Worm (Caenorhabditis elegans): Measurements from ENCODE around the gene srh-32.

Gene srh-32

ce11 chrV:17664367-17664766 lies 36.6 kb upstream of the srh-32 start:
- TF ChIP-seq vab-7 (GFP tag; IDR thresholded peaks at IDR 0.05) (0 out of 2 replicates have a peak, but pooled peaks have one; percentile 29), aha-1 (tag) (peak; percentile 3), Y48G9A.11 (GFP tag; IDR thresholded peaks at IDR 0.05) (0 out of 2 replicates have a peak, but pooled peaks have one; percentile 39), set-16 (GFP tag; IDR thresholded peaks at IDR 0.05) (peak; percentile 69), zag-1 (tag; optimal IDR thresholded peaks at IDR 0.05) (no peak)

ce11 chrV:17665906-17666305 lies 35.1 kb upstream of the srh-32 start, which contains the start of gene F59A1.11:
Gene F59A1.11 (minus strand): TSS chrV:17666006.
- no peak for TF ChIP-seq F49E8.2 (tag; optimal IDR thresholded peaks at IDR 0.05; ENCODE audit: borderline replicate concordance)
- TF ChIP-seq set-16 (GFP tag; IDR thresholded peaks at IDR 0.05) = no peak
- TF ChIP-seq F37D6.2 (tag; optimal IDR thresholded peaks at IDR 0.05) = no peak
- TF ChIP-seq nhr-48 (tag; optimal IDR thresholded peaks at IDR 0.05) = no peak
- no peak for TF ChIP-seq nhr-11 (tag; optimal IDR thresholded peaks at IDR 0.05)

- TF ChIP-seq madf-5 (GFP tag; IDR thresholded peaks at IDR 0.05) = no peak
- no peak for TF ChIP-seq egl-27 (tag; optimal IDR thresholded peaks at IDR 0.05)
These were observed 33.3 kb upstream of the srh-32 start, which contains the start of gene F59A1.12 for ce11 chrV:17667676-17668075. Gene F59A1.12 (minus strand): TSS chrV:17667776.

- TF ChIP-seq ceh-62 (tag; optimal IDR thresholded peaks at IDR 0.05) (no peak), ZK546.5 (tag; optimal IDR thresholded peaks at IDR 0.05) (no peak), lin-39 (tag; optimal IDR thresholded peaks at IDR 0.05) (no peak), madf-5 (GFP tag; IDR thresholded peaks at IDR 0.05) (no peak), nhr-76 (tag; optimal IDR thresholded peaks at IDR 0.05) (no peak), nhr-11 (tag; optimal IDR thresholded peaks at IDR 0.05) (no peak), T20F7.1 (GFP tag; optimal IDR thresholded peaks at IDR 0.05) (no peak), ZK337.2 (GFP tag; IDR thresholded peaks at IDR 0.05) (no peak), zag-1 (tag; optimal IDR thresholded peaks at IDR 0.05) (no peak), F26F4.8 (GFP tag; conservative IDR thresholded peaks at IDR 0.05) (no peak), ama-1 (optimal IDR thresholded peaks at IDR 0.05) (no peak), snpc-4 (tag; optimal IDR thresholded peaks at IDR 0.05) (no peak), lsy-2 (tag; optimal IDR thresholded peaks at IDR 0.05) (no peak), unc-130 (GFP tag; optimal IDR thresholded peaks at IDR 0.05) (no peak), tag-97 (GFP tag; IDR thresholded peaks at IDR 0.05) (no peak), lin-15B (tag; optimal IDR thresholded peaks at IDR 0.05) (no peak)
These were observed 32.5 kb upstream of the srh-32 start, which contains the start of gene str-89 for ce11 chrV:17668531-17668930. Gene str-89 (plus strand): TSS chrV:17668831.

- TF ChIP-seq nhr-237 (tag; optimal IDR thresholded peaks at IDR 0.05) (no peak), snpc-1.2 (GFP tag; IDR thresholded peaks at IDR 0.05) (no peak), lin-15B (tag; optimal IDR thresholded peaks at IDR 0.05) (no peak), egl-43 (GFP tag; IDR thresholded peaks at IDR 0.05) (no peak), T20F7.1 (GFP tag; optimal IDR thresholded peaks at IDR 0.05) (no peak), lim-7 (GFP tag; IDR thresholded peaks at IDR 0.05) (no peak)
These were observed 27.7 kb upstream of the srh-32 start, which contains the start of gene str-93 for ce11 chrV:17673343-17673742. Gene str-93 (minus strand): TSS chrV:17673443.

- no peak for TF ChIP-seq ztf-7 (tag; optimal IDR thresholded peaks at IDR 0.05)
- no peak for TF ChIP-seq arid-1 (GFP tag; conservative IDR thresholded peaks at IDR 0.05)
- no peak for TF ChIP-seq gei-8 (GFP tag; optimal IDR thresholded peaks at IDR 0.05)
- no peak for TF ChIP-seq tag-97 (GFP tag; IDR thresholded peaks at IDR 0.05)
- no peak for TF ChIP-seq mxl-3 (GFP tag; optimal IDR thresholded peaks at IDR 0.05)
- TF ChIP-seq mdl-1 (tag; optimal IDR thresholded peaks at IDR 0.05) = no peak
- TF ChIP-seq Y48G9A.11 (GFP tag; IDR thresholded peaks at IDR 0.05) = no peak
- TF ChIP-seq sdz-12 (GFP tag; optimal IDR thresholded peaks at IDR 0.05) = no peak
- no peak for TF ChIP-seq lin-15B (tag; optimal IDR thresholded peaks at IDR 0.05)
- TF ChIP-seq nhr-25 (tag; optimal IDR thresholded peaks at IDR 0.05; ENCODE audit: borderline replicate concordance, insufficient read depth) = no peak
- no peak for TF ChIP-seq dmd-6 (GFP tag; IDR thresholded peaks at IDR 0.05)
- TF ChIP-seq F44E2.7 (GFP tag; IDR thresholded peaks at IDR 0.05) = no peak
These were observed 24.5 kb upstream of the srh-32 start, which contains the start of gene str-92 for ce11 chrV:17676553-17676952. Gene str-92 (minus strand): TSS chrV:17676653.
